Worm (Caenorhabditis elegans) whole organism, L3 larva: ENCODE measurements around the gene clu-1.

ENCODE experiments used
- R02D3.7 ChIP-seq: fragments of 150-350 bp; optimal IDR thresholded peaks from 2 replicates; lab custom pipeline; 2014; ENCODE audit warnings: missing biosample characterization, missing genetic modification characterization
- aly-2 ChIP-seq: fragments of 150-350 bp; optimal IDR thresholded peaks from 2 replicates; lab custom pipeline; 2014; ENCODE audit warnings: missing biosample characterization, missing genetic modification characterization
- ama-1 ChIP-seq: fragments of 150-350 bp; optimal IDR thresholded peaks from 2 replicates; lab custom pipeline; 2018
- ceh-16 ChIP-seq: sonication (generic microtip); optimal IDR thresholded peaks from 2 replicates; lab custom pipeline; 2017; ENCODE audit warnings: missing biosample characterization, missing genetic modification characterization
- ceh-28 ChIP-seq: fragments of 150-350 bp; optimal IDR thresholded peaks from 2 replicates; lab custom pipeline; 2014; ENCODE audit warnings: missing biosample characterization, missing genetic modification reagents, missing genetic modification characterization
- ceh-82 ChIP-seq: fragments of 150-350 bp; optimal IDR thresholded peaks from 2 replicates; lab custom pipeline; 2014; ENCODE audit warnings: missing biosample characterization, missing genetic modification characterization
- ceh-9 ChIP-seq: sonication (generic microtip); optimal IDR thresholded peaks from 2 replicates; lab custom pipeline; 2018; ENCODE audit warnings: missing biosample characterization, missing genetic modification characterization
- daf-12 ChIP-seq: fragments of 150-350 bp; optimal IDR thresholded peaks from 2 replicates; lab custom pipeline; 2014; ENCODE audit warnings: missing biosample characterization, missing genetic modification reagents, missing genetic modification characterization
- egl-27 ChIP-seq: sonication (generic microtip); optimal IDR thresholded peaks from 4 replicates; lab custom pipeline; 2017; ENCODE audit warnings: missing biosample characterization, missing genetic modification reagents, missing genetic modification characterization
- egl-5 ChIP-seq: fragments of 150-350 bp; optimal IDR thresholded peaks from 2 replicates; lab custom pipeline; 2017; ENCODE audit warnings: missing biosample characterization, missing genetic modification reagents, missing genetic modification characterization, inconsistent platforms
- elt-1 ChIP-seq: fragments of 150-350 bp; optimal IDR thresholded peaks from 2 replicates; lab custom pipeline; 2014; ENCODE audit warnings: missing biosample characterization, missing genetic modification characterization
- elt-2 ChIP-seq: sonication (generic microtip); optimal IDR thresholded peaks from 2 replicates; lab custom pipeline; 2016; ENCODE audit warnings: missing genetic modification reagents, mild to moderate bottlenecking, missing genetic modification characterization, missing compliant biosample characterization
- elt-3 ChIP-seq, 3 experiments: fragments of 150-350 bp in 1 of 3; sonication (generic microtip) in 2 of 3; optimal IDR thresholded peaks; 2 replicates in 2 of 3; 4 replicates in 1 of 3; lab custom pipeline; 2014 to 2017; ENCODE audit warnings: missing biosample characterization in 3 of 3, missing genetic modification characterization in 3 of 3
- eor-1 ChIP-seq, 2 experiments: fragments of 150-350 bp; optimal IDR thresholded peaks; 2 replicates each; lab custom pipeline; 2014 to 2018; ENCODE audit warnings: missing biosample characterization in 2 of 2, missing genetic modification characterization in 2 of 2
- fkh-10 ChIP-seq: sonication (generic microtip); optimal IDR thresholded peaks from 2 replicates; lab custom pipeline; 2017; ENCODE audit warnings: missing biosample characterization, missing genetic modification reagents, missing genetic modification characterization
- fkh-2 ChIP-seq: fragments of 150-350 bp; optimal IDR thresholded peaks from 2 replicates; lab custom pipeline; 2014; ENCODE audit warnings: missing biosample characterization, missing genetic modification reagents, missing genetic modification characterization
- fos-1 ChIP-seq: fragments of 150-350 bp; optimal IDR thresholded peaks from 2 replicates; lab custom pipeline; 2014; ENCODE audit warnings: missing biosample characterization, missing genetic modification characterization
- hmg-11 ChIP-seq: sonication (generic microtip); optimal IDR thresholded peaks from 2 replicates; lab custom pipeline; 2016; ENCODE audit warnings: missing genetic modification characterization, missing compliant biosample characterization
- jun-1 ChIP-seq: fragments of 150-350 bp; optimal IDR thresholded peaks from 2 replicates; lab custom pipeline; 2014; ENCODE audit warnings: missing biosample characterization, missing genetic modification reagents, missing genetic modification characterization
- lin-15B ChIP-seq: fragments of 150-350 bp; optimal IDR thresholded peaks from 2 replicates; lab custom pipeline; 2014; ENCODE audit warnings: missing biosample characterization, missing genetic modification characterization
- lin-39 ChIP-seq: fragments of 150-350 bp; optimal IDR thresholded peaks from 2 replicates; lab custom pipeline; 2018; ENCODE audit warnings: missing biosample characterization, missing genetic modification reagents, missing genetic modification characterization
- lsy-12 ChIP-seq: sonication (generic microtip); optimal IDR thresholded peaks from 2 replicates; lab custom pipeline; 2016; ENCODE audit warnings: mild to moderate bottlenecking, missing genetic modification characterization, missing compliant biosample characterization
- mdl-1 ChIP-seq: fragments of 150-350 bp; optimal IDR thresholded peaks from 2 replicates; lab custom pipeline; 2014; ENCODE audit warnings: missing biosample characterization, missing genetic modification characterization
- mml-1 ChIP-seq: fragments of 150-350 bp; sonication (generic microtip); optimal IDR thresholded peaks from 3 replicates; lab custom pipeline; 2014; ENCODE audit warnings: missing biosample characterization, missing genetic modification characterization
- nfya-1 ChIP-seq: sonication (generic microtip); optimal IDR thresholded peaks from 2 replicates; lab custom pipeline; 2017; ENCODE audit warnings: missing genetic modification characterization, mild to moderate bottlenecking, missing compliant biosample characterization, antibody characterized with exemption, moderate library complexity; ENCODE audit not compliant: insufficient read depth
- nhr-11 ChIP-seq: fragments of 150-350 bp; optimal IDR thresholded peaks from 2 replicates; lab custom pipeline; 2014; ENCODE audit warnings: missing biosample characterization, missing genetic modification characterization
- nhr-12 ChIP-seq: fragments of 150-350 bp; optimal IDR thresholded peaks from 2 replicates; lab custom pipeline; 2014; ENCODE audit warnings: missing biosample characterization, missing genetic modification characterization
- nhr-23 ChIP-seq: fragments of 150-350 bp; optimal IDR thresholded peaks from 2 replicates; lab custom pipeline; 2014; ENCODE audit warnings: missing biosample characterization, missing genetic modification reagents, missing genetic modification characterization
- nhr-25 ChIP-seq: sonication (generic microtip); optimal IDR thresholded peaks from 2 replicates; lab custom pipeline; 2017; ENCODE audit warnings: missing biosample characterization, missing genetic modification characterization
- nhr-43 ChIP-seq: sonication (generic microtip); optimal IDR thresholded peaks from 2 replicates; lab custom pipeline; 2016; ENCODE audit warnings: mild to moderate bottlenecking, missing genetic modification characterization, missing compliant biosample characterization; ENCODE audit not compliant: poor library complexity, severe bottlenecking
- nhr-67 ChIP-seq: fragments of 150-350 bp; optimal IDR thresholded peaks from 2 replicates; lab custom pipeline; 2014; ENCODE audit warnings: missing biosample characterization, missing genetic modification characterization
- nhr-76 ChIP-seq: fragments of 150-350 bp; sonication (generic microtip); optimal IDR thresholded peaks from 5 replicates; lab custom pipeline; 2014; ENCODE audit warnings: missing biosample characterization, missing genetic modification characterization
- nhr-77 ChIP-seq: fragments of 150-350 bp; optimal IDR thresholded peaks from 2 replicates; lab custom pipeline; 2014; ENCODE audit warnings: missing biosample characterization, missing genetic modification characterization
- pha-4 ChIP-seq: fragments of 150-350 bp; optimal IDR thresholded peaks from 2 replicates; lab custom pipeline; 2014; ENCODE audit warnings: missing biosample characterization, missing genetic modification reagents, missing genetic modification characterization
- pqm-1 ChIP-seq: fragments of 150-350 bp; optimal IDR thresholded peaks from 2 replicates; lab custom pipeline; 2017; ENCODE audit warnings: missing biosample characterization, missing genetic modification characterization, inconsistent platforms
- sea-2 ChIP-seq: fragments of 150-350 bp; sonication (generic microtip); optimal IDR thresholded peaks from 4 replicates; lab custom pipeline; 2014; ENCODE audit warnings: missing biosample characterization, missing genetic modification reagents, missing genetic modification characterization
- skn-1 ChIP-seq: fragments of 150-350 bp; optimal IDR thresholded peaks from 2 replicates; lab custom pipeline; 2014; ENCODE audit warnings: missing biosample characterization, missing genetic modification characterization
- snpc-4 ChIP-seq: fragments of 150-350 bp; optimal IDR thresholded peaks from 2 replicates; lab custom pipeline; 2014; ENCODE audit warnings: missing biosample characterization, missing genetic modification characterization
- tbx-2 ChIP-seq: sonication (generic microtip); optimal IDR thresholded peaks from 2 replicates; lab custom pipeline; 2016; ENCODE audit warnings: mild to moderate bottlenecking, missing genetic modification characterization, missing compliant biosample characterization
- unc-39 ChIP-seq: sonication (generic microtip); optimal IDR thresholded peaks from 4 replicates; lab custom pipeline; 2017; ENCODE audit warnings: missing biosample characterization, missing genetic modification characterization
- unc-62 ChIP-seq: fragments of 150-350 bp; sonication (generic microtip); optimal IDR thresholded peaks from 4 replicates; lab custom pipeline; 2014; ENCODE audit warnings: missing biosample characterization, missing genetic modification reagents, missing genetic modification characterization
- zag-1 ChIP-seq: fragments of 150-350 bp; optimal IDR thresholded peaks from 2 replicates; lab custom pipeline; 2014; ENCODE audit warnings: missing biosample characterization, missing genetic modification characterization
- ztf-11 ChIP-seq: fragments of 150-350 bp; optimal IDR thresholded peaks from 2 replicates; lab custom pipeline; 2014; ENCODE audit warnings: missing biosample characterization, missing genetic modification characterization
- ztf-4 ChIP-seq: fragments of 150-350 bp; optimal IDR thresholded peaks from 2 replicates; lab custom pipeline; 2014; ENCODE audit warnings: missing biosample characterization, missing genetic modification characterization

The clu-1 gene

ce11 chrIII:9521410-9522090 is at the start of gene clu-1, which contains the start of gene prp-40:
clu-1 (minus strand) TSS chrIII:9521460.
prp-40 (plus strand) TSS chrIII:9522075.
- peak; percentile 83 for TF ChIP-seq hmg-11 (tag; lab: Kevin White, UChicago)
- TF ChIP-seq mdl-1 (tag; lab: Kevin White, UChicago): no peak
- TF ChIP-seq egl-5: peak; percentile 72
- peak; percentile 74 for TF ChIP-seq pqm-1 (tag; lab: Kevin White, UChicago)
- peak; percentile 71 for TF ChIP-seq egl-27 (tag; lab: Kevin White, UChicago)
- TF ChIP-seq fos-1: no peak
- peak; percentile 92 for TF ChIP-seq nhr-25 (tag; lab: Kevin White, UChicago)
- peak; percentile 90 for TF ChIP-seq snpc-4
- TF ChIP-seq unc-39 (tag; lab: Kevin White, UChicago): no peak
- TF ChIP-seq elt-2 (tag; lab: Kevin White, UChicago): peak; percentile 69
- TF ChIP-seq fkh-2 (tag; lab: Kevin White, UChicago): no peak
- no peak for TF ChIP-seq nhr-12 (tag; lab: Kevin White, UChicago)
- peak; percentile 57 for TF ChIP-seq ceh-82 (tag; lab: Kevin White, UChicago)
- TF ChIP-seq nfya-1 (tag; lab: Kevin White, UChicago): peak; percentile 91
- TF ChIP-seq nhr-43 (tag; lab: Kevin White, UChicago): peak; percentile 75
- TF ChIP-seq fkh-10: peak; percentile 69
- TF ChIP-seq ceh-9 (tag; lab: Kevin White, UChicago): no peak
- TF ChIP-seq nhr-11 (tag; lab: Kevin White, UChicago): peak; percentile 63
- peak; percentile 76 for TF ChIP-seq ceh-28 (tag; lab: Kevin White, UChicago)
- TF ChIP-seq skn-1 (tag; lab: Kevin White, UChicago): peak; percentile 56
- peak; percentile 90 for TF ChIP-seq lin-39 (tag; lab: Kevin White, UChicago)
- peak; percentile 98 for TF ChIP-seq lin-15B
- no peak for TF ChIP-seq nhr-77 (tag; lab: Kevin White, UChicago)
- TF ChIP-seq elt-3 (tag; optimal IDR thresholded peaks at IDR 0.05; lab: Kevin White, UChicago): no peak
- no peak for TF ChIP-seq aly-2 (tag; lab: Kevin White, UChicago)
- no peak for TF ChIP-seq unc-62 (GFP tag; lab: Kevin White, UChicago)
- peak; percentile 80 for TF ChIP-seq jun-1
- TF ChIP-seq nhr-67 (tag; lab: Kevin White, UChicago): no peak
- TF ChIP-seq eor-1 (tag; optimal IDR thresholded peaks at IDR 0.05; lab: Kevin White, UChicago): no peak
- TF ChIP-seq nhr-76 (tag; lab: Kevin White, UChicago): no peak
- peak; percentile 77 for TF ChIP-seq R02D3.7
- peak; percentile 93 for TF ChIP-seq pha-4 (tag; lab: Kevin White, UChicago)
- peak; percentile 62 for TF ChIP-seq tbx-2 (tag; lab: Kevin White, UChicago)
- no peak for TF ChIP-seq ztf-11
- TF ChIP-seq ceh-16 (tag; lab: Kevin White, UChicago): no peak
- no peak for TF ChIP-seq daf-12
- peak; percentile 80 for TF ChIP-seq lsy-12 (tag; lab: Kevin White, UChicago)
- no peak for TF ChIP-seq sea-2 (GFP tag; lab: Kevin White, UChicago)
- TF ChIP-seq nhr-23 (tag; lab: Kevin White, UChicago): peak; percentile 93
- TF ChIP-seq ama-1 (lab: Kevin White, UChicago): no peak
- peak; percentile 36 for TF ChIP-seq elt-1 (tag; lab: Kevin White, UChicago)
- TF ChIP-seq mml-1 (tag; lab: Kevin White, UChicago): no peak
- peak; percentile 50 for TF ChIP-seq ztf-4 (tag; lab: Kevin White, UChicago)
- peak; percentile 35 for TF ChIP-seq zag-1 (tag; lab: Kevin White, UChicago)
